Fruit fly (Drosophila melanogaster) whole organism, embryonic: ENCODE measurements around the gene FucTD.

ENCODE experiments used
- ATbp ChIP-seq: fragments of 200-800 bp; sonication (Bioruptor generic); optimal IDR thresholded peaks from 2 replicates; lab custom pipeline; 2017; ENCODE audit warnings: missing biosample characterization, mild to moderate bottlenecking, missing genetic modification characterization, missing genetic modification reagents
- Bdp1 ChIP-seq: fragments of 200-800 bp; sonication (Bioruptor generic); optimal IDR thresholded peaks from 3 replicates; lab custom pipeline; 2016; ENCODE audit warnings: missing biosample characterization, missing genetic modification characterization
- CG10321 ChIP-seq: fragments of 200-800 bp; sonication (Bioruptor generic); IDR thresholded peaks from 2 replicates; pipeline ENCODE4 v1.3.6; 2022; ENCODE audit warnings: missing biosample characterization, missing genetic modification characterization
- CG10565 ChIP-seq: fragments of 200-800 bp; sonication (Bioruptor generic); optimal IDR thresholded peaks from 3 replicates; lab custom pipeline; 2016; ENCODE audit warnings: missing biosample characterization, mild to moderate bottlenecking, missing genetic modification characterization
- CG10654 ChIP-seq: fragments of 200-800 bp; sonication (Bioruptor generic); optimal IDR thresholded peaks from 2 replicates; lab custom pipeline; 2016; ENCODE audit warnings: missing biosample characterization, missing genetic modification characterization
- CG11085 ChIP-seq: fragments of 200-800 bp; sonication (Bioruptor generic); IDR thresholded peaks from 2 replicates; pipeline ENCODE4 v1.3.6; 2022; ENCODE audit warnings: missing biosample characterization, missing genetic modification characterization
- CG14667 ChIP-seq: fragments of 200-800 bp; sonication (Bioruptor generic); IDR thresholded peaks from 2 replicates; pipeline ENCODE4 v1.3.6; 2022; ENCODE audit warnings: missing biosample characterization, missing genetic modification characterization
- CG14860 ChIP-seq: fragments of 200-800 bp; sonication (Bioruptor generic); IDR thresholded peaks from 3 replicates; pipeline ENCODE4 v1.3.6; 2022; ENCODE audit warnings: missing biosample characterization, missing genetic modification characterization; ENCODE audit not compliant: partially characterized antibody
- CG15479 ChIP-seq: fragments of 200-800 bp; sonication (Bioruptor generic); optimal IDR thresholded peaks from 3 replicates; lab custom pipeline; 2019; ENCODE audit warnings: missing biosample characterization, mild to moderate bottlenecking, missing genetic modification characterization, moderate library complexity
- CG15514 ChIP-seq: fragments of 200-800 bp; sonication (Bioruptor generic); optimal IDR thresholded peaks from 3 replicates; lab custom pipeline; 2017; ENCODE audit warnings: missing biosample characterization, missing genetic modification characterization, mild to moderate bottlenecking, moderate library complexity, missing genetic modification reagents
- CG17829 ChIP-seq: fragments of 200-800 bp; optimal IDR thresholded peaks from 2 replicates; lab custom pipeline; 2019; ENCODE audit warnings: missing biosample characterization, mild to moderate bottlenecking, missing genetic modification characterization, moderate library complexity
- CG17912 ChIP-seq: fragments of 200-800 bp; sonication (Bioruptor generic); optimal IDR thresholded peaks from 2 replicates; lab custom pipeline; 2018; ENCODE audit warnings: missing biosample characterization, mild to moderate bottlenecking, missing genetic modification characterization
- CG30403 ChIP-seq: fragments of 200-800 bp; sonication (Bioruptor generic); optimal IDR thresholded peaks from 3 replicates; lab custom pipeline; 2016; ENCODE audit warnings: missing biosample characterization, missing genetic modification characterization
- CG4404 ChIP-seq: fragments of 200-800 bp; sonication (Bioruptor generic); IDR thresholded peaks from 2 replicates; pipeline ENCODE4 v1.3.6; 2022; ENCODE audit warnings: missing biosample characterization, missing genetic modification characterization
- CG6683 ChIP-seq: fragments of 200-800 bp; sonication (Bioruptor generic); optimal IDR thresholded peaks from 2 replicates; lab custom pipeline; 2017; ENCODE audit warnings: missing biosample characterization, mild to moderate bottlenecking, missing genetic modification characterization, missing genetic modification reagents
- CG6813 ChIP-seq: fragments of 200-800 bp; sonication (Bioruptor generic); optimal IDR thresholded peaks from 2 replicates; lab custom pipeline; 2017; ENCODE audit warnings: missing biosample characterization, missing genetic modification characterization, mild to moderate bottlenecking, moderate library complexity, missing genetic modification reagents
- CG7271 ChIP-seq: fragments of 200-800 bp; sonication (Bioruptor generic); optimal IDR thresholded peaks from 2 replicates; lab custom pipeline; 2018; ENCODE audit warnings: missing biosample characterization, mild to moderate bottlenecking, missing genetic modification characterization, moderate library complexity
- CG7987 ChIP-seq: fragments of 200-800 bp; sonication (Bioruptor generic); optimal IDR thresholded peaks from 2 replicates; lab custom pipeline; 2018; ENCODE audit warnings: missing biosample characterization, mild to moderate bottlenecking, missing genetic modification characterization, moderate library complexity
- CG9797 ChIP-seq: fragments of 200-800 bp; sonication (Bioruptor generic); optimal IDR thresholded peaks from 3 replicates; lab custom pipeline; 2018; ENCODE audit warnings: missing biosample characterization, mild to moderate bottlenecking, missing genetic modification characterization
- CG9932 ChIP-seq: fragments of 200-800 bp; sonication (Bioruptor generic); IDR thresholded peaks from 2 replicates; pipeline ENCODE4 v1.3.6; 2022; ENCODE audit warnings: missing biosample characterization, missing genetic modification characterization
- D19B ChIP-seq: fragments of 200-800 bp; sonication (Bioruptor generic); optimal IDR thresholded peaks from 2 replicates; lab custom pipeline; 2017; ENCODE audit warnings: missing biosample characterization, mild to moderate bottlenecking, missing genetic modification characterization
- Dad ChIP-seq: fragments of 200-800 bp; sonication (Bioruptor generic); optimal IDR thresholded peaks from 3 replicates; lab custom pipeline; 2016; ENCODE audit warnings: missing biosample characterization, missing genetic modification characterization
- H2.0 ChIP-seq: fragments of 200-800 bp; sonication (Bioruptor generic); IDR thresholded peaks from 2 replicates; pipeline ENCODE4 v1.3.6; 2022; ENCODE audit warnings: missing biosample characterization, missing genetic modification characterization
- Hmr ChIP-seq: fragments of 200-800 bp; sonication (Bioruptor generic); optimal IDR thresholded peaks from 3 replicates; lab custom pipeline; 2017; ENCODE audit warnings: mild to moderate bottlenecking, missing biosample characterization, missing genetic modification reagents, missing genetic modification characterization
- Hr39 ChIP-seq: fragments of >200 bp; optimal IDR thresholded peaks from 2 replicates; lab custom pipeline; 2017
- Lhr ChIP-seq: fragments of 200-800 bp; sonication (Bioruptor generic); optimal IDR thresholded peaks from 3 replicates; lab custom pipeline; 2017; ENCODE audit warnings: mild to moderate bottlenecking, missing biosample characterization, missing genetic modification reagents, missing genetic modification characterization
- Lpt ChIP-seq: fragments of >200 bp; optimal IDR thresholded peaks from 2 replicates; lab custom pipeline; 2018; ENCODE audit warnings: missing biosample characterization, missing genetic modification characterization
- NK7.1 ChIP-seq: fragments of 200-800 bp; sonication (Bioruptor generic); optimal IDR thresholded peaks from 3 replicates; lab custom pipeline; 2016; ENCODE audit warnings: missing biosample characterization, missing genetic modification characterization
- Nf-YA ChIP-seq: fragments of 200-800 bp; sonication (Bioruptor generic); IDR thresholded peaks from 2 replicates; pipeline ENCODE4 v1.3.6; 2022; ENCODE audit warnings: missing biosample characterization, missing genetic modification characterization
- ab ChIP-seq: fragments of 200-800 bp; sonication (Bioruptor generic); optimal IDR thresholded peaks from 2 replicates; lab custom pipeline; 2016; ENCODE audit warnings: missing biosample characterization, missing genetic modification characterization
- bigmax ChIP-seq: fragments of 200-800 bp; sonication (Bioruptor generic); optimal IDR thresholded peaks from 2 replicates; lab custom pipeline; 2018; ENCODE audit warnings: missing biosample characterization, mild to moderate bottlenecking, missing genetic modification characterization
- cad ChIP-seq: fragments of >200 bp; optimal IDR thresholded peaks from 2 replicates; lab custom pipeline; 2017; ENCODE audit warnings: missing biosample characterization, missing genetic modification characterization
- crp ChIP-seq, 2 experiments: fragments of 200-800 bp; sonication (Bioruptor generic); optimal IDR thresholded peaks; 2 replicates in 1 of 2; 3 replicates in 1 of 2; lab custom pipeline; 2017; ENCODE audit warnings: missing biosample characterization in 2 of 2, missing genetic modification characterization in 2 of 2, mild to moderate bottlenecking in 1 of 2, moderate library complexity in 1 of 2
- dpn ChIP-seq, 2 experiments: fragments of 200-800 bp; sonication (Bioruptor generic); optimal IDR thresholded peaks; 3 replicates each; lab custom pipeline; 2016; ENCODE audit warnings: missing biosample characterization in 2 of 2, missing genetic modification characterization in 2 of 2
- esg ChIP-seq: fragments of 200-800 bp; sonication (Bioruptor generic); conservative IDR thresholded peaks from 2 replicates; pipeline ENCODE4 v1.3.6; 2022; ENCODE audit warnings: missing biosample characterization, missing genetic modification characterization
- fru ChIP-seq: fragments of >200 bp; optimal IDR thresholded peaks from 2 replicates; lab custom pipeline; 2017
- jing ChIP-seq: fragments of 200-800 bp; sonication (Bioruptor generic); optimal IDR thresholded peaks from 2 replicates; lab custom pipeline; 2018; ENCODE audit warnings: missing biosample characterization, mild to moderate bottlenecking, missing genetic modification characterization
- pan ChIP-seq, 4 experiments: fragments of >200 bp in 3 of 4; fragments of 200-800 bp in 1 of 4; sonication (Bioruptor generic) in 1 of 4; optimal IDR thresholded peaks in 3 of 4; IDR thresholded peaks in 1 of 4; 2 replicates each; pipeline versions ENCODE4 v1.3.6 to Lab custom; 2017 to 2022; ENCODE audit warnings: missing biosample characterization in 2 of 4, missing genetic modification characterization in 2 of 4, mixed read lengths in 1 of 4
- wor ChIP-seq: fragments of 200-800 bp; sonication (Bioruptor generic); IDR thresholded peaks from 2 replicates; pipeline ENCODE4 v1.3.6; 2022; ENCODE audit warnings: missing biosample characterization, missing genetic modification characterization
- zfh1 ChIP-seq: fragments of 200-800 bp; sonication (Bioruptor generic); IDR thresholded peaks from 3 replicates; pipeline ENCODE4 v1.3.6; 2022; ENCODE audit warnings: missing biosample characterization, missing genetic modification characterization

The FucTD gene

dm6 chr3L:1378862-1379543 lies 37.0 kb upstream of the FucTD start (continued):
- TF ChIP-seq ATbp (peak; percentile 56), esg (GFP tag; lab: Robert Waterston, UW) (peak; percentile 42), Hmr (GFP tag; lab: Kevin White, UChicago) (peak; percentile 51), CG10321 (no peak), CG15514 (GFP tag; lab: Kevin White, UChicago) (no peak), NK7.1 (GFP tag; lab: Kevin White, UChicago) (peak; percentile 24), Hr39 (no peak), pan (optimal IDR thresholded peaks at IDR 0.05; lab: Kevin White, UChicago) (no peak), pan (GFP tag; optimal IDR thresholded peaks at IDR 0.05 in 1 of 2, IDR thresholded peaks at IDR 0.05 in 1 of 2) (peak in 1 of 2 experiments; percentile 48), CG9797 (GFP tag; lab: Kevin White, UChicago) (no peak), cad (GFP tag; lab: Kevin White, UChicago) (no peak), Bdp1 (GFP tag; lab: Kevin White, UChicago) (no peak), CG14667 (GFP tag; lab: Robert Waterston, UW) (peak; percentile 49), CG14860 (GFP tag; lab: Robert Waterston, UW) (0 out of 3 replicates have a peak, but pooled peaks have one; percentile 10), CG11085 (GFP tag; lab: Robert Waterston, UW) (no peak), CG17829 (peak; percentile 70), CG15479 (GFP tag; lab: Kevin White, UChicago) (no peak), Lpt (GFP tag; lab: Kevin White, UChicago) (no peak), CG10654 (no peak), dpn (GFP tag; optimal IDR thresholded peaks at IDR 0.05; lab: Kevin White, UChicago) (peak in 1 of 2 experiments; percentile 48), bigmax (GFP tag; lab: Kevin White, UChicago) (no peak), crp (GFP tag; optimal IDR thresholded peaks at IDR 0.05; lab: Kevin White, UChicago) (no peak), CG7987 (GFP tag; lab: Kevin White, UChicago) (no peak), CG10565 (no peak), D19B (no peak), CG9932 (GFP tag; lab: Robert Waterston, UW) (0 out of 2 replicates have a peak, but pooled peaks have one; percentile 16), jing (peak; percentile 54), Lhr (GFP tag; lab: Kevin White, UChicago) (peak; percentile 36), Nf-YA (GFP tag; lab: Robert Waterston, UW) (0 out of 2 replicates have a peak, but pooled peaks have one; percentile 5), wor (GFP tag; lab: Robert Waterston, UW) (no peak), ab (GFP tag; lab: Kevin White, UChicago) (no peak), CG30403 (GFP tag; lab: Kevin White, UChicago) (peak; percentile 41), H2.0 (GFP tag; lab: Robert Waterston, UW) (peak; percentile 43; the same call in 1 of the 2 replicates), CG17912 (GFP tag; lab: Kevin White, UChicago) (no peak), CG6683 (GFP tag; lab: Kevin White, UChicago) (no peak), CG7271 (tag; lab: Kevin White, UChicago) (no peak), zfh1 (GFP tag; lab: Robert Waterston, UW) (peak; percentile 82), Dad (GFP tag; lab: Kevin White, UChicago) (no peak), CG4404 (GFP tag; lab: Robert Waterston, UW) (peak; percentile 62), fru (no peak), CG6813 (GFP tag; lab: Kevin White, UChicago) (peak; percentile 14)
